Worm (Caenorhabditis elegans): ENCODE results near the gene svh-2.

- no peak for TF ChIP-seq rnt-1 (tag; optimal IDR thresholded peaks at IDR 0.05)
- no peak for TF ChIP-seq lin-39 (tag; optimal IDR thresholded peaks at IDR 0.05)
- TF ChIP-seq snpc-4 (tag; optimal IDR thresholded peaks at IDR 0.05): no peak
- TF ChIP-seq unc-130 (tag; optimal IDR thresholded peaks at IDR 0.05): no peak
Measured at ce11 chrX:6536701-6537279, 16.3 kb upstream of the svh-2 start, which contains the start of gene ilys-5.
